Fruit fly (Drosophila melanogaster) whole organism, embryonic: ENCODE measurements around the gene Ilp5.
"Not testable (repeated sequence)": the region's sequence is repeated elsewhere in the genome, so short reads cannot be mapped to it uniquely, and the experiment has no call there.

Experiments
- Awh ChIP-seq: fragments of 200-800 bp; sonication (Bioruptor generic); IDR thresholded peaks from 2 replicates; pipeline ENCODE4, ENCODE4 v1.3.6; 2022; ENCODE audit warnings: missing biosample characterization, missing genetic modification characterization
- CG10543 ChIP-seq: fragments of 200-800 bp; sonication (Bioruptor generic); optimal IDR thresholded peaks from 3 replicates; lab custom pipeline; 2017; ENCODE audit warnings: missing biosample characterization, mild to moderate bottlenecking, missing genetic modification characterization, moderate library complexity
- CG10654 ChIP-seq: fragments of 200-800 bp; sonication (Bioruptor generic); optimal IDR thresholded peaks from 2 replicates; lab custom pipeline; 2016; ENCODE audit warnings: missing biosample characterization, missing genetic modification characterization
- CG11695 ChIP-seq: fragments of 200-800 bp; sonication (Bioruptor generic); IDR thresholded peaks from 3 replicates; pipeline ENCODE4 v1.3.6; 2022; ENCODE audit warnings: missing biosample characterization, missing genetic modification characterization
- CG12659 ChIP-seq: fragments of 200-800 bp; sonication (Bioruptor generic); optimal IDR thresholded peaks from 3 replicates; lab custom pipeline; 2017; ENCODE audit warnings: mild to moderate bottlenecking, missing biosample characterization, missing genetic modification reagents, missing genetic modification characterization
- CG12769 ChIP-seq: fragments of 200-800 bp; sonication (Bioruptor generic); optimal IDR thresholded peaks from 2 replicates; lab custom pipeline; 2019; ENCODE audit warnings: missing biosample characterization, mild to moderate bottlenecking, missing genetic modification characterization, moderate library complexity
- CG1603 ChIP-seq: fragments of 200-800 bp; sonication (Bioruptor generic); optimal IDR thresholded peaks from 2 replicates; lab custom pipeline; 2019; ENCODE audit warnings: missing biosample characterization, mild to moderate bottlenecking, missing genetic modification characterization, moderate library complexity
- CG17612 ChIP-seq: fragments of 200-800 bp; sonication (Bioruptor generic); IDR thresholded peaks from 2 replicates; pipeline ENCODE4 v1.3.6; 2022; ENCODE audit warnings: missing biosample characterization, missing genetic modification characterization
- CG33213 ChIP-seq: fragments of 200-800 bp; sonication (Bioruptor generic); optimal IDR thresholded peaks from 3 replicates; lab custom pipeline; 2016; ENCODE audit warnings: missing biosample characterization, missing genetic modification characterization
- CG5245 ChIP-seq: fragments of 200-800 bp; sonication (Bioruptor generic); optimal IDR thresholded peaks from 3 replicates; lab custom pipeline; 2016; ENCODE audit warnings: missing biosample characterization, missing genetic modification characterization
- CG5953 ChIP-seq: fragments of 200-800 bp; sonication (Bioruptor generic); IDR thresholded peaks from 2 replicates; pipeline ENCODE4 v1.3.6; 2022; ENCODE audit warnings: missing biosample characterization, missing genetic modification characterization
- CG6175 ChIP-seq: fragments of 200-800 bp; sonication (Bioruptor generic); IDR thresholded peaks from 3 replicates; pipeline ENCODE4 v1.3.6; 2022; ENCODE audit warnings: missing biosample characterization, missing genetic modification characterization
- CG6765 ChIP-seq: fragments of 200-800 bp; sonication (Bioruptor generic); optimal IDR thresholded peaks from 3 replicates; lab custom pipeline; 2017; ENCODE audit warnings: missing biosample characterization, mild to moderate bottlenecking, missing genetic modification characterization
- CG6813 ChIP-seq: fragments of 200-800 bp; sonication (Bioruptor generic); optimal IDR thresholded peaks from 2 replicates; lab custom pipeline; 2017; ENCODE audit warnings: missing biosample characterization, missing genetic modification characterization, mild to moderate bottlenecking, moderate library complexity, missing genetic modification reagents
- CG7372 ChIP-seq: fragments of 200-800 bp; sonication (Bioruptor generic); IDR thresholded peaks from 2 replicates; pipeline ENCODE4 v1.3.6; 2022; ENCODE audit warnings: missing biosample characterization, missing genetic modification characterization
- CG8478 ChIP-seq: fragments of >200 bp; optimal IDR thresholded peaks from 2 replicates; lab custom pipeline; 2018
- Dll ChIP-seq: fragments of 200-800 bp; sonication (Bioruptor generic); IDR thresholded peaks from 4 replicates; pipeline ENCODE4 v1.3.6; 2022; ENCODE audit warnings: missing biosample characterization, missing genetic modification characterization; ENCODE audit not compliant: partially characterized antibody
- Ets65A ChIP-seq: fragments of 200-800 bp; sonication (Bioruptor generic); peaks from one replicate; lab custom pipeline; 2016; ENCODE audit warnings: missing biosample characterization, missing genetic modification characterization
- HHEX ChIP-seq: fragments of 200-800 bp; sonication (Bioruptor generic); optimal IDR thresholded peaks from 3 replicates; lab custom pipeline; 2017; ENCODE audit warnings: missing biosample characterization, mild to moderate bottlenecking, missing genetic modification characterization, missing genetic modification reagents
- Hmr ChIP-seq: fragments of 200-800 bp; sonication (Bioruptor generic); optimal IDR thresholded peaks from 3 replicates; lab custom pipeline; 2017; ENCODE audit warnings: mild to moderate bottlenecking, missing biosample characterization, missing genetic modification reagents, missing genetic modification characterization
- Mad ChIP-seq: fragments of 200-800 bp; sonication (Bioruptor generic); optimal IDR thresholded peaks from 2 replicates; lab custom pipeline; 2016; ENCODE audit warnings: missing biosample characterization, missing genetic modification characterization
- cg ChIP-seq: fragments of 200-800 bp; sonication (Bioruptor generic); optimal IDR thresholded peaks from 3 replicates; lab custom pipeline; 2019; ENCODE audit warnings: missing biosample characterization, mild to moderate bottlenecking, missing genetic modification characterization, moderate library complexity
- chinmo ChIP-seq: fragments of 200-800 bp; sonication (Bioruptor generic); IDR thresholded peaks from 4 replicates; pipeline ENCODE4 v1.3.6; 2022; ENCODE audit warnings: missing biosample characterization, missing genetic modification characterization; ENCODE audit not compliant: partially characterized antibody
- dmrt11E ChIP-seq: fragments of 200-800 bp; sonication (Bioruptor generic); optimal IDR thresholded peaks from 3 replicates; lab custom pipeline; 2018; ENCODE audit warnings: missing biosample characterization, mild to moderate bottlenecking, missing genetic modification characterization, moderate library complexity
- ro ChIP-seq: fragments of 200-800 bp; sonication (Bioruptor generic); IDR thresholded peaks from 2 replicates; pipeline ENCODE4 v1.3.6; 2022; ENCODE audit warnings: missing biosample characterization, missing genetic modification characterization
- sd ChIP-seq: fragments of 200-800 bp; sonication (Bioruptor generic); optimal IDR thresholded peaks from 3 replicates; lab custom pipeline; 2018; ENCODE audit warnings: missing biosample characterization, mild to moderate bottlenecking, missing genetic modification characterization, moderate library complexity
- so ChIP-seq: fragments of 200-800 bp; sonication (Bioruptor generic); IDR thresholded peaks from 3 replicates; pipeline ENCODE4 v1.3.6; 2022; ENCODE audit warnings: missing biosample characterization, missing genetic modification characterization
- sqz ChIP-seq: fragments of 200-800 bp; sonication (Bioruptor generic); optimal IDR thresholded peaks from 3 replicates; lab custom pipeline; 2018; ENCODE audit warnings: missing biosample characterization, mild to moderate bottlenecking, missing genetic modification characterization
- sr ChIP-seq: fragments of 200-800 bp; sonication (Bioruptor generic); IDR thresholded peaks from 3 replicates; pipeline ENCODE4 v1.3.6; 2022; ENCODE audit warnings: missing biosample characterization, missing genetic modification characterization
- sug ChIP-seq: fragments of 200-800 bp; optimal IDR thresholded peaks from 2 replicates; lab custom pipeline; 2019; ENCODE audit warnings: missing biosample characterization, mild to moderate bottlenecking, missing genetic modification characterization, moderate library complexity
- tll ChIP-seq, 2 experiments: fragments of 200-800 bp in 1 of 2; fragments of >200 bp in 1 of 2; sonication (Bioruptor generic) in 1 of 2; optimal IDR thresholded peaks; 2 replicates each; lab custom pipeline; 2017 to 2019; ENCODE audit warnings: missing biosample characterization in 2 of 2, missing genetic modification characterization in 2 of 2, mild to moderate bottlenecking in 1 of 2, moderate library complexity in 1 of 2
- toy ChIP-seq: fragments of 200-800 bp; sonication (Bioruptor generic); IDR thresholded peaks from 2 replicates; pipeline ENCODE4 v1.3.6; 2022; ENCODE audit warnings: missing biosample characterization, missing genetic modification characterization
- zen ChIP-seq: fragments of 200-800 bp; sonication (Bioruptor generic); optimal IDR thresholded peaks from 3 replicates; lab custom pipeline; 2018; ENCODE audit warnings: missing biosample characterization, mild to moderate bottlenecking, missing genetic modification characterization, moderate library complexity

Gene Ilp5

dm6 chr3L:9813345-9813897, 10.3 kb downstream of the Ilp5 start, which contains the start of gene CG43897:
Gene CG43897 (plus strand): TSS chr3L:9813847.
- TF ChIP-seq CG12769 (tag; lab: Kevin White, UChicago) (peak; percentile 87), CG10543 (GFP tag; lab: Kevin White, UChicago) (peak; percentile 19), CG12659 (GFP tag; lab: Kevin White, UChicago) (no peak), sd (tag; lab: Kevin White, UChicago) (peak; percentile 58), dmrt11E (tag; lab: Kevin White, UChicago) (no peak), sr (peak; percentile 92), sqz (GFP tag; lab: Kevin White, UChicago) (no peak), chinmo (GFP tag; lab: Robert Waterston, UW) (0 out of 4 replicates have a peak, but pooled peaks have one; percentile 23), cg (GFP tag; lab: Kevin White, UChicago) (peak; percentile 26), ro (GFP tag; lab: Robert Waterston, UW) (0 out of 2 replicates have a peak, but pooled peaks have one; percentile 22), CG5245 (no peak)
- TF ChIP-seq, all 482 proteins: peak for 7

dm6 chr3L:9804125-9804524, 19.6 kb downstream of the Ilp5 start, which contains the start of gene Ilp4:
Gene Ilp4 (minus strand): TSS chr3L:9804263.
- TF ChIP-seq Hmr (GFP tag; lab: Kevin White, UChicago): no peak
- peak; percentile 49 for TF ChIP-seq zen (tag; lab: Kevin White, UChicago)
- TF ChIP-seq tll (GFP tag; optimal IDR thresholded peaks at IDR 0.05; lab: Kevin White, UChicago): peak in 1 of 2 experiments; percentile 96
- TF ChIP-seq, all 482 proteins: peak for 2

dm6 chr3L:9802020-9802419, 21.7 kb downstream of the Ilp5 start, which contains the start of gene Ilp3:
Gene Ilp3 (minus strand): TSS chr3L:9802120.
- TF ChIP-seq Ets65A (peak; percentile 52), CG8478 (lab: Kevin White, UChicago) (peak; percentile 51), Dll (no peak), HHEX (GFP tag; lab: Kevin White, UChicago) (no peak), Mad (GFP tag; lab: Kevin White, UChicago) (no peak)

- TF ChIP-seq sug (no peak), CG10654 (GFP tag; lab: Kevin White, UChicago) (no peak), CG11695 (GFP tag; lab: Robert Waterston, UW) (no peak), so (GFP tag; lab: Robert Waterston, UW) (no peak), CG6175 (GFP tag; lab: Robert Waterston, UW) (no peak), CG6813 (no peak), CG6765 (GFP tag; lab: Kevin White, UChicago) (no peak), CG17612 (GFP tag; lab: Robert Waterston, UW) (no peak), Mad (GFP tag; lab: Kevin White, UChicago) (no peak), CG33213 (no peak), toy (GFP tag; lab: Robert Waterston, UW) (no peak), Awh (no peak)
Observed at dm6 chr3L:9799398-9799797, 24.3 kb downstream of the Ilp5 start, which contains the start of gene Ilp2. Gene Ilp2 (plus strand): TSS chr3L:9799698.

dm6 chr3L:9798120-9798519, 25.6 kb downstream of the Ilp5 start, which contains the start of gene Ilp1:
Gene Ilp1 (plus strand): TSS chr3L:9798420.
- TF ChIP-seq CG5953 (GFP tag; lab: Robert Waterston, UW); CG1603; CG7372 (GFP tag; lab: Robert Waterston, UW): not testable (repeated sequence)
